Fruit fly (Drosophila melanogaster) whole organism, embryonic: Measurements from ENCODE around the gene CG44090.
A peak's percentile ranks its signal among the peaks of the same experiment; 100 is the strongest.

Source experiments
- Ada2b ChIP-seq: fragments of 200-800 bp; sonication (Bioruptor generic); IDR thresholded peaks from 2 replicates; pipeline ENCODE4 v1.3.6; 2022; ENCODE audit warnings: missing biosample characterization, missing genetic modification characterization
- CG10267 ChIP-seq: fragments of 200-800 bp; sonication (Bioruptor generic); optimal IDR thresholded peaks from 2 replicates; lab custom pipeline; 2018; ENCODE audit warnings: missing biosample characterization, mild to moderate bottlenecking, missing genetic modification characterization, moderate library complexity
- CG10565 ChIP-seq: fragments of 200-800 bp; sonication (Bioruptor generic); optimal IDR thresholded peaks from 3 replicates; lab custom pipeline; 2016; ENCODE audit warnings: missing biosample characterization, mild to moderate bottlenecking, missing genetic modification characterization
- CG1529 ChIP-seq: fragments of 200-800 bp; sonication (Bioruptor generic); optimal IDR thresholded peaks from 3 replicates; lab custom pipeline; 2018; ENCODE audit warnings: missing biosample characterization, missing genetic modification characterization
- CG15514 ChIP-seq: fragments of 200-800 bp; sonication (Bioruptor generic); optimal IDR thresholded peaks from 3 replicates; lab custom pipeline; 2017; ENCODE audit warnings: missing biosample characterization, missing genetic modification characterization, mild to moderate bottlenecking, moderate library complexity, missing genetic modification reagents
- CG1647 ChIP-seq: fragments of 200-800 bp; sonication (Bioruptor generic); optimal IDR thresholded peaks from 3 replicates; lab custom pipeline; 2016; ENCODE audit warnings: missing biosample characterization, missing genetic modification characterization
- CG17328 ChIP-seq: fragments of 200-800 bp; sonication (Bioruptor generic); IDR thresholded peaks from 2 replicates; pipeline ENCODE4 v1.3.6; 2022; ENCODE audit warnings: missing biosample characterization, missing genetic modification characterization
- CG17359 ChIP-seq: fragments of 200-800 bp; sonication (Bioruptor generic); optimal IDR thresholded peaks from 3 replicates; lab custom pipeline; 2018; ENCODE audit warnings: missing biosample characterization, mild to moderate bottlenecking, missing genetic modification characterization, moderate library complexity
- CG18619 ChIP-seq: fragments of 200-800 bp; sonication (Bioruptor generic); optimal IDR thresholded peaks from 3 replicates; lab custom pipeline; 2017; ENCODE audit warnings: missing biosample characterization, mild to moderate bottlenecking, missing genetic modification characterization
- CG2116 ChIP-seq: fragments of 200-800 bp; sonication (Bioruptor generic); optimal IDR thresholded peaks from 3 replicates; lab custom pipeline; 2018; ENCODE audit warnings: missing biosample characterization, mild to moderate bottlenecking, missing genetic modification characterization
- CG2120 ChIP-seq: fragments of 200-800 bp; sonication (Bioruptor generic); optimal IDR thresholded peaks from 3 replicates; lab custom pipeline; 2016; ENCODE audit warnings: missing biosample characterization, missing genetic modification characterization
- CG31441 ChIP-seq: fragments of 200-800 bp; sonication (Bioruptor generic); IDR thresholded peaks from 2 replicates; pipeline ENCODE4 v1.3.6; 2022; ENCODE audit warnings: missing biosample characterization, missing genetic modification characterization
- CG4404 ChIP-seq: fragments of 200-800 bp; sonication (Bioruptor generic); IDR thresholded peaks from 2 replicates; pipeline ENCODE4 v1.3.6; 2022; ENCODE audit warnings: missing biosample characterization, missing genetic modification characterization
- CG4424 ChIP-seq: fragments of 200-800 bp; sonication (Bioruptor generic); optimal IDR thresholded peaks from 3 replicates; lab custom pipeline; 2016; ENCODE audit warnings: missing biosample characterization, missing genetic modification characterization
- CG4730 ChIP-seq: fragments of 200-800 bp; sonication (Bioruptor generic); IDR thresholded peaks from 2 replicates; pipeline ENCODE4 v1.3.6; 2022; ENCODE audit warnings: missing biosample characterization, missing genetic modification characterization
- CG5245 ChIP-seq: fragments of 200-800 bp; sonication (Bioruptor generic); optimal IDR thresholded peaks from 3 replicates; lab custom pipeline; 2016; ENCODE audit warnings: missing biosample characterization, missing genetic modification characterization
- CG6654 ChIP-seq: fragments of 200-800 bp; sonication (Bioruptor generic); optimal IDR thresholded peaks from 2 replicates; lab custom pipeline; 2017; ENCODE audit warnings: missing biosample characterization, mild to moderate bottlenecking, missing genetic modification characterization
- CG7357 ChIP-seq: fragments of 200-800 bp; sonication (Bioruptor generic); IDR thresholded peaks from 3 replicates; pipeline ENCODE4 v1.3.6; 2022; ENCODE audit warnings: missing biosample characterization, missing genetic modification characterization
- CG7987 ChIP-seq: fragments of 200-800 bp; sonication (Bioruptor generic); optimal IDR thresholded peaks from 2 replicates; lab custom pipeline; 2018; ENCODE audit warnings: missing biosample characterization, mild to moderate bottlenecking, missing genetic modification characterization, moderate library complexity
- CG9817 ChIP-seq: fragments of 200-800 bp; sonication (Bioruptor generic); optimal IDR thresholded peaks from 2 replicates; lab custom pipeline; 2018; ENCODE audit warnings: missing biosample characterization, mild to moderate bottlenecking, missing genetic modification characterization, moderate library complexity
- D19B ChIP-seq: fragments of 200-800 bp; sonication (Bioruptor generic); optimal IDR thresholded peaks from 2 replicates; lab custom pipeline; 2017; ENCODE audit warnings: missing biosample characterization, mild to moderate bottlenecking, missing genetic modification characterization
- Dip3 ChIP-seq: fragments of 200-800 bp; sonication (Bioruptor generic); optimal IDR thresholded peaks from 3 replicates; lab custom pipeline; 2016; ENCODE audit warnings: missing biosample characterization, missing genetic modification characterization
- Ets65A ChIP-seq: fragments of 200-800 bp; sonication (Bioruptor generic); peaks from one replicate; lab custom pipeline; 2016; ENCODE audit warnings: missing biosample characterization, missing genetic modification characterization
- Hand ChIP-seq: fragments of 200-800 bp; sonication (Bioruptor generic); optimal IDR thresholded peaks from 2 replicates; lab custom pipeline; 2017; ENCODE audit warnings: mild to moderate bottlenecking, missing biosample characterization, missing genetic modification reagents, missing genetic modification characterization
- Hr3 ChIP-seq: fragments of 200-800 bp; sonication (Bioruptor generic); optimal IDR thresholded peaks from 3 replicates; lab custom pipeline; 2016; ENCODE audit warnings: missing biosample characterization, missing genetic modification characterization
- Hr51 ChIP-seq, 2 experiments: fragments of 200-800 bp; sonication (Bioruptor generic); optimal IDR thresholded peaks; 2 replicates in 1 of 2; 3 replicates in 1 of 2; lab custom pipeline; 2016 to 2018; ENCODE audit warnings: missing biosample characterization in 2 of 2, missing genetic modification characterization in 2 of 2, mild to moderate bottlenecking in 1 of 2, moderate library complexity in 1 of 2
- Mad ChIP-seq: fragments of 200-800 bp; sonication (Bioruptor generic); optimal IDR thresholded peaks from 2 replicates; lab custom pipeline; 2016; ENCODE audit warnings: missing biosample characterization, missing genetic modification characterization
- Optix ChIP-seq: fragments of 200-800 bp; sonication (Bioruptor generic); IDR thresholded peaks from 3 replicates; pipeline ENCODE4 v1.3.6; 2022; ENCODE audit warnings: missing biosample characterization, missing genetic modification characterization
- Trl ChIP-seq, 3 experiments: fragments of >200 bp in 2 of 3; fragments of 200-800 bp in 1 of 3; sonication (Bioruptor generic) in 1 of 3; optimal IDR thresholded peaks; 2 replicates in 1 of 3; 3 replicates in 2 of 3; lab custom pipeline; 2016 to 2017; ENCODE audit warnings: missing biosample characterization in 1 of 3, missing genetic modification characterization in 1 of 3
- Vsx1 ChIP-seq: fragments of 200-800 bp; sonication (Bioruptor generic); optimal IDR thresholded peaks from 2 replicates; lab custom pipeline; 2017; ENCODE audit warnings: missing biosample characterization, mild to moderate bottlenecking, missing genetic modification characterization, missing genetic modification reagents
- Xbp1 ChIP-seq: fragments of 200-800 bp; sonication (Bioruptor generic); optimal IDR thresholded peaks from 3 replicates; lab custom pipeline; 2016; ENCODE audit warnings: missing biosample characterization, mild to moderate bottlenecking, missing genetic modification characterization
- abd-A ChIP-seq: fragments of 200-800 bp; sonication (Bioruptor generic); optimal IDR thresholded peaks from 3 replicates; lab custom pipeline; 2019; ENCODE audit warnings: missing biosample characterization, mild to moderate bottlenecking, missing genetic modification characterization, moderate library complexity
- ara ChIP-seq: fragments of 200-800 bp; sonication (Bioruptor generic); IDR thresholded peaks from 2 replicates; pipeline ENCODE4 v1.3.6; 2022; ENCODE audit warnings: missing biosample characterization, missing genetic modification characterization
- br ChIP-seq: fragments of >200 bp; optimal IDR thresholded peaks from 2 replicates; lab custom pipeline; 2017
- emc ChIP-seq: fragments of 200-800 bp; sonication (Bioruptor generic); optimal IDR thresholded peaks from 2 replicates; lab custom pipeline; 2016; ENCODE audit warnings: missing biosample characterization, missing genetic modification characterization
- ems ChIP-seq: fragments of 200-800 bp; sonication (Bioruptor generic); optimal IDR thresholded peaks from 3 replicates; lab custom pipeline; 2016; ENCODE audit warnings: missing biosample characterization, missing genetic modification characterization
- fd3F ChIP-seq: fragments of 200-800 bp; sonication (Bioruptor generic); optimal IDR thresholded peaks from 2 replicates; lab custom pipeline; 2018; ENCODE audit warnings: missing biosample characterization, mild to moderate bottlenecking, missing genetic modification characterization, moderate library complexity
- fd64A ChIP-seq: fragments of 200-800 bp; sonication (Bioruptor generic); optimal IDR thresholded peaks from 3 replicates; lab custom pipeline; 2018; ENCODE audit warnings: missing biosample characterization, mild to moderate bottlenecking, missing genetic modification characterization
- grau ChIP-seq: fragments of 200-800 bp; optimal IDR thresholded peaks from 3 replicates; lab custom pipeline; 2019; ENCODE audit warnings: missing biosample characterization, mild to moderate bottlenecking, missing genetic modification characterization, moderate library complexity
- gsb-n ChIP-seq: fragments of 200-800 bp; sonication (Bioruptor generic); optimal IDR thresholded peaks from 3 replicates; lab custom pipeline; 2018; ENCODE audit warnings: missing biosample characterization, mild to moderate bottlenecking, missing genetic modification characterization
- org-1 ChIP-seq: fragments of 200-800 bp; sonication (Bioruptor generic); optimal IDR thresholded peaks from 2 replicates; lab custom pipeline; 2017; ENCODE audit warnings: missing biosample characterization, missing genetic modification characterization
- prd ChIP-seq, 3 experiments: fragments of >200 bp in 2 of 3; fragments of 200-800 bp in 1 of 3; sonication (Bioruptor generic) in 1 of 3; optimal IDR thresholded peaks in 2 of 3; IDR thresholded peaks in 1 of 3; 2 replicates in 2 of 3; 3 replicates in 1 of 3; pipeline versions ENCODE4 v1.3.6 to Lab custom; 2017 to 2022; ENCODE audit warnings: missing biosample characterization in 1 of 3, missing genetic modification characterization in 1 of 3
- pum ChIP-seq: fragments of 200-800 bp; sonication (Bioruptor generic); optimal IDR thresholded peaks from 2 replicates; lab custom pipeline; 2016; ENCODE audit warnings: missing biosample characterization, missing genetic modification characterization
- pzg ChIP-seq: fragments of 200-800 bp; sonication (Bioruptor generic); optimal IDR thresholded peaks from 3 replicates; lab custom pipeline; 2018; ENCODE audit warnings: missing biosample characterization, mild to moderate bottlenecking, missing genetic modification characterization, moderate library complexity
- ranshi ChIP-seq: fragments of 200-800 bp; sonication (Bioruptor generic); IDR thresholded peaks from 2 replicates; pipeline ENCODE4 v1.3.6; 2022; ENCODE audit warnings: missing biosample characterization, missing genetic modification characterization
- scrt ChIP-seq: fragments of 200-800 bp; sonication (Bioruptor generic); optimal IDR thresholded peaks from 2 replicates; lab custom pipeline; 2018; ENCODE audit warnings: missing biosample characterization, mild to moderate bottlenecking, missing genetic modification characterization, moderate library complexity
- so ChIP-seq: fragments of 200-800 bp; sonication (Bioruptor generic); IDR thresholded peaks from 3 replicates; pipeline ENCODE4 v1.3.6; 2022; ENCODE audit warnings: missing biosample characterization, missing genetic modification characterization
- tin ChIP-seq: fragments of 200-800 bp; sonication (Bioruptor generic); optimal IDR thresholded peaks from 3 replicates; lab custom pipeline; 2016; ENCODE audit warnings: missing biosample characterization, missing genetic modification characterization
- trem ChIP-seq: fragments of 200-800 bp; optimal IDR thresholded peaks from 3 replicates; lab custom pipeline; 2019; ENCODE audit warnings: missing biosample characterization, mild to moderate bottlenecking, missing genetic modification characterization, moderate library complexity
- wor ChIP-seq: fragments of 200-800 bp; sonication (Bioruptor generic); IDR thresholded peaks from 2 replicates; pipeline ENCODE4 v1.3.6; 2022; ENCODE audit warnings: missing biosample characterization, missing genetic modification characterization

CG44090 gene

DNA sequence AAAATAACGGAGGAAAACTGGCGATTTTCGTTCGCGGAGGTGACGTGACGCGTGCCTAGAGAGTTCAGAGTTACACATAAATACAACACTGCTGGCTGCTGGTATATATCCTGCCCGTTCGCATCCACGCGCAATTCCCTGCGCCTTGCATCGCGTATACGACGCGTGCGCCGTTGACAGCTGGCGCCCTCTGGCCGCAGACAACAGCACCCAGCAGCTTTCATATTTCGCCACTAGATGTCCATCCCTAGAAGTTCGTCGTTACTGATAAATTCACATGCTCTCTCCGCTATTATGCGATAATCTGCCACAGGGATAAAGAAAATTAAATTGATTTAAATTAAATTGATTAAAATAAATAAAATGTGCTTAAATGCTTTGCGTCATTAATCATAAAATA is 31.8 kb downstream of the CG44090 start, which contains the start of gene Sur-8 (continued):
- TF ChIP-seq CG9817: peak; percentile 58
- TF ChIP-seq CG17328 (GFP tag; lab: Robert Waterston, UW): peak; percentile 70
- peak; percentile 3 for TF ChIP-seq CG6654 (GFP tag; lab: Kevin White, UChicago)
- TF ChIP-seq CG2120 (GFP tag; lab: Kevin White, UChicago): peak; percentile 64
- TF ChIP-seq Mad (GFP tag; lab: Kevin White, UChicago): peak; percentile 40
- peak; percentile 69 for TF ChIP-seq Ada2b (GFP tag; lab: Robert Waterston, UW)
- TF ChIP-seq CG10267: peak; percentile 24
- TF ChIP-seq CG18619 (GFP tag; lab: Kevin White, UChicago): peak; percentile 55
- peak; percentile 71 for TF ChIP-seq CG4730 (GFP tag; lab: Robert Waterston, UW)
- TF ChIP-seq D19B (GFP tag; lab: Kevin White, UChicago): no peak
- TF ChIP-seq org-1: peak; percentile 24
- peak; percentile 20; the same call in 1 of the 2 replicates for TF ChIP-seq CG31441 (GFP tag; lab: Robert Waterston, UW)
- peak; percentile 34; the same call in 1 of the 3 replicates for TF ChIP-seq CG7357
- no peak for TF ChIP-seq prd (optimal IDR thresholded peaks at IDR 0.05; lab: Kevin White, UChicago)
- peak; percentile 75 for TF ChIP-seq prd (GFP tag; IDR thresholded peaks at IDR 0.05; lab: Robert Waterston, UW)
- TF ChIP-seq CG2116 (GFP tag; lab: Kevin White, UChicago): peak; percentile 54
- TF ChIP-seq grau (tag; lab: Kevin White, UChicago): peak; percentile 63
- TF ChIP-seq Hr51 (GFP tag; optimal IDR thresholded peaks at IDR 0.05; lab: Kevin White, UChicago): peak in 1 of 2 experiments; percentile 17
- TF ChIP-seq ranshi (GFP tag; lab: Robert Waterston, UW): 0 out of 2 replicates have a peak, but pooled peaks have one; percentile 22
- no peak for TF ChIP-seq CG4404 (GFP tag; lab: Robert Waterston, UW)
- TF ChIP-seq ems (GFP tag; lab: Kevin White, UChicago): no peak
- TF ChIP-seq emc (GFP tag; lab: Kevin White, UChicago): no peak
- TF ChIP-seq Ets65A (GFP tag; lab: Kevin White, UChicago): peak; percentile 92
- no peak for TF ChIP-seq trem
- TF ChIP-seq fd64A (GFP tag; lab: Kevin White, UChicago): peak; percentile 52
- peak; percentile 78 for TF ChIP-seq tin (GFP tag; lab: Kevin White, UChicago)
- no peak for TF ChIP-seq CG1529 (GFP tag; lab: Kevin White, UChicago)
- peak; percentile 75 for TF ChIP-seq Optix (GFP tag; lab: Robert Waterston, UW)
- peak; percentile 85 for TF ChIP-seq Xbp1 (GFP tag; lab: Kevin White, UChicago)
- TF ChIP-seq Trl (optimal IDR thresholded peaks at IDR 0.05; lab: Kevin White, UChicago): no peak
- TF ChIP-seq Trl (GFP tag; optimal IDR thresholded peaks at IDR 0.05; lab: Kevin White, UChicago): peak; percentile 72
- TF ChIP-seq gsb-n (tag; lab: Kevin White, UChicago): no peak
- peak; percentile 24 for TF ChIP-seq scrt (GFP tag; lab: Kevin White, UChicago)
- TF ChIP-seq CG4424 (GFP tag; lab: Kevin White, UChicago): peak; percentile 58
- peak; percentile 29 for TF ChIP-seq wor (GFP tag; lab: Robert Waterston, UW)
- TF ChIP-seq fd3F: peak; percentile 29
- 0 out of 3 replicates have a peak, but pooled peaks have one; percentile 58 for TF ChIP-seq so (GFP tag; lab: Robert Waterston, UW)
- peak; percentile 59 for TF ChIP-seq pum (GFP tag; lab: Kevin White, UChicago)
- TF ChIP-seq Dip3 (GFP tag; lab: Kevin White, UChicago): peak; percentile 39
- TF ChIP-seq pzg (GFP tag; lab: Kevin White, UChicago): peak; percentile 35
- peak; percentile 63 for TF ChIP-seq Hr3
- TF ChIP-seq Vsx1 (GFP tag; lab: Kevin White, UChicago): peak; percentile 3
- peak; percentile 75 for TF ChIP-seq CG15514
- no peak for TF ChIP-seq CG10565 (GFP tag; lab: Kevin White, UChicago)
- TF ChIP-seq br (lab: Kevin White, UChicago): no peak
- TF ChIP-seq abd-A (tag; lab: Kevin White, UChicago): no peak
- peak; percentile 55 for TF ChIP-seq CG1647 (GFP tag; lab: Kevin White, UChicago)
- TF ChIP-seq ara (GFP tag; lab: Robert Waterston, UW): no peak
- TF ChIP-seq CG7987 (GFP tag; lab: Kevin White, UChicago): peak; percentile 64
- TF ChIP-seq Hand (GFP tag; lab: Kevin White, UChicago): no peak
- peak; percentile 79 for TF ChIP-seq CG5245 (GFP tag; lab: Kevin White, UChicago)
- TF ChIP-seq CG17359 (tag; lab: Kevin White, UChicago): peak; percentile 53
